Fruit fly (Drosophila melanogaster) whole organism, wandering third instar larva: ENCODE data around the gene CG6066.

Source experiments
- CG32264 ChIP-seq: fragments of 200-800 bp; sonication (Bioruptor generic); optimal IDR thresholded peaks from 2 replicates; lab custom pipeline; 2016; ENCODE audit warnings: missing biosample characterization, missing genetic modification characterization
- Hr78 ChIP-seq: fragments of >200 bp; optimal IDR thresholded peaks from 2 replicates; lab custom pipeline; 2017; ENCODE audit warnings: missing biosample characterization, missing genetic modification characterization
- jim ChIP-seq: fragments of 175-275, 200-325 bp; sonication (Bioruptor generic); optimal IDR thresholded peaks from 2 replicates; lab custom pipeline; 2016; ENCODE audit warnings: missing biosample characterization, mild to moderate bottlenecking, missing genetic modification characterization
- pan ChIP-seq: fragments of >200 bp; optimal IDR thresholded peaks from 2 replicates; lab custom pipeline; 2017
- psq ChIP-seq: fragments of 200-800 bp; sonication (Bioruptor generic); optimal IDR thresholded peaks from 3 replicates; lab custom pipeline; 2017; ENCODE audit warnings: missing biosample characterization, mild to moderate bottlenecking, missing genetic modification characterization, moderate library complexity
- usp ChIP-seq: fragments of >200 bp; optimal IDR thresholded peaks from 2 replicates; lab custom pipeline; 2017; ENCODE audit warnings: missing biosample characterization, missing genetic modification characterization

dm6 chr3R:27091106-27091505 is 25.4 kb downstream of the CG6066 start, which contains the start of gene Cpr97Eb:
- no peak for TF ChIP-seq jim (GFP tag; lab: Kevin White, UChicago)
- TF ChIP-seq Hr78 (GFP tag; lab: Kevin White, UChicago): no peak
- no peak for TF ChIP-seq pan
- TF ChIP-seq psq (GFP tag; lab: Kevin White, UChicago): no peak
- no peak for TF ChIP-seq usp (GFP tag; lab: Kevin White, UChicago)
- no peak for TF ChIP-seq CG32264
